Fruit fly (Drosophila melanogaster): ENCODE measurements around the gene CG33120.

Gene CG33120

dm6 chr2L:18881014-18881660 is 36.8 kb upstream of the CG33120 start, which contains the start of gene tup:
tup (minus strand) TSS chr2L:18881261.
- TF ChIP-seq CG10348 (GFP tag; IDR thresholded peaks at IDR 0.05) (no peak), EcR (GFP tag; optimal IDR thresholded peaks at IDR 0.05) (peak; percentile 70), fd96Ca (GFP tag; IDR thresholded peaks at IDR 0.05) (peak; percentile 28; the same call in 1 of the 3 replicates), CG4496 (GFP tag; IDR thresholded peaks at IDR 0.05) (peak; percentile 67; the same call in 2 of the 3 replicates), CG32121 (GFP tag; IDR thresholded peaks at IDR 0.05) (peak; percentile 33; the same call in 1 of the 2 replicates), Pif1A (GFP tag; optimal IDR thresholded peaks at IDR 0.05) (peak; percentile 16), D1 (tag; optimal IDR thresholded peaks at IDR 0.05) (peak; percentile 7), CG13204 (GFP tag; optimal IDR thresholded peaks at IDR 0.05) (peak; percentile 51), CG8301 (tag; optimal IDR thresholded peaks at IDR 0.05) (no peak)

DNA sequence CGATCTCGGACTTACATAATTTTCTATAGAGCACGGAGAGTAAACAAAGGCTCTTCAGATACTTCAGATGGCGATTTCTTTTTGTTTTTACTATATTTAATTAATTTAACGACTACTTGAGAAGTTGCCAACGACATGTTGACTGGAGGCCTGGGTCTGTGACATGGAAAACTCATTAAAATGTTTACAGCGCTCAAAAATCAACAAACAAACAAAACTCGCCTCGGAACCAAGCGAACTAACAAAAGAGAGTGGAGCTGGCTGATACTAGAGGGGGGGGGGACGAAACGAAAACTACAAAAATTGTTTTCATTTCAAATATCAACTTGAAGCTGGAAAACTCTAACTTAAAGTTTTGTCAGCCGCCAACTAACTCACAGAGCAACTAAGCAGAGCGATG is 34.1 kb upstream of the CG33120 start:
- no peak for TF ChIP-seq CG8301 (tag; optimal IDR thresholded peaks at IDR 0.05)
- no peak for TF ChIP-seq CG10348 (GFP tag; IDR thresholded peaks at IDR 0.05)
- no peak for TF ChIP-seq gl (tag; optimal IDR thresholded peaks at IDR 0.05)
- no peak for TF ChIP-seq CG4496 (GFP tag; IDR thresholded peaks at IDR 0.05)
- TF ChIP-seq CG9948 (tag; optimal IDR thresholded peaks at IDR 0.05) = no peak
- no peak for TF ChIP-seq CG8159 (tag; optimal IDR thresholded peaks at IDR 0.05)
- TF ChIP-seq Pif1B (GFP tag; optimal IDR thresholded peaks at IDR 0.05) = no peak
- TF ChIP-seq CG15710 (tag; optimal IDR thresholded peaks at IDR 0.05) = no peak
- no peak for TF ChIP-seq CG12605 (GFP tag; IDR thresholded peaks at IDR 0.05)
- no peak for TF ChIP-seq Pif1A (GFP tag; optimal IDR thresholded peaks at IDR 0.05)
- no peak for TF ChIP-seq CG13204 (GFP tag; optimal IDR thresholded peaks at IDR 0.05)
- TF ChIP-seq fd96Ca (GFP tag; IDR thresholded peaks at IDR 0.05) = no peak

DNA sequence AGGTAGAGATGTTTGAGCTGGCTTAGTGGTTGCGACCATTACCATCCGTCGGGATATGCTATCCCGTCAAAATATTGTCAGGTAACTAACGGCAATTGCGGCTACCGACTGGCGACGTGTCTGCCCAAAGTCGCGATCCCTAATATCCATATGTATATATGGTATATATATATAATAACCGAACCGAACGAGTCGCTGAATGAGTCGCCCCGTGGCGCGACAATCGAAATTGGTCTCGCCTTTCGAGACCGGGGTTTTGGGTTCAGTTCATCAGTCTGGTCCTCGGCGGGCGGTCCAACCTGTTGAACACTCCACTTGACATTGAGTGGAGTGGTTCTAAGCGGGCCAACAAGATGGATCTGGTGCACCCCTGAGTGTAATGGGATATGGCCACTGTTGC is 30.8 kb upstream of the CG33120 start:
- no peak for TF ChIP-seq CG4496 (GFP tag; IDR thresholded peaks at IDR 0.05)
- TF ChIP-seq fd96Ca (GFP tag; IDR thresholded peaks at IDR 0.05) = no peak
- TF ChIP-seq Snoo (tag; optimal IDR thresholded peaks at IDR 0.05) = no peak
- TF ChIP-seq CG9948 (tag; optimal IDR thresholded peaks at IDR 0.05) = no peak
- TF ChIP-seq EcR (GFP tag; optimal IDR thresholded peaks at IDR 0.05) = no peak
- no peak for TF ChIP-seq CG10348 (GFP tag; IDR thresholded peaks at IDR 0.05)
- no peak for TF ChIP-seq Pif1B (GFP tag; optimal IDR thresholded peaks at IDR 0.05)

DNA sequence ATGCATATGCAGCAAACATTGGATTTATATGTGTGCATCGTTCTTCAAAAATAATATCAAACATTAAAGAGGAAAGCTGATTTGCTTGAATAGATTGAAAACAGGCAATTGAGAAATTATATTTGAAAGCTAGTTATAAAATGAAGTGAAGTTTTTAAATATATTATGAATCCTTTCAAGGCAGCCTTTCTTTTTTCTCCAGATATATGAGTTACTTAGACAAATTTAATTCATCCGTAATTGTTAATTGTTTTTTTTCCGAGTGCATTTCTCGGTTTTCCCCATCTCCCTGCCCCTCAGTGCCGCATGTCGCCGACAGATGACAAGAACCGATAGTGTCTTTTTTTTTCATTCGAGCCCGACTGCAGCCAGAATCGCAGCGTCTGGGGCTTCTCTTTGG is 27.4 kb upstream of the CG33120 start:
- TF ChIP-seq Ets98B (GFP tag; IDR thresholded peaks at IDR 0.05) (no peak), CG34367 (tag; optimal IDR thresholded peaks at IDR 0.05) (peak; percentile 2)

DNA sequence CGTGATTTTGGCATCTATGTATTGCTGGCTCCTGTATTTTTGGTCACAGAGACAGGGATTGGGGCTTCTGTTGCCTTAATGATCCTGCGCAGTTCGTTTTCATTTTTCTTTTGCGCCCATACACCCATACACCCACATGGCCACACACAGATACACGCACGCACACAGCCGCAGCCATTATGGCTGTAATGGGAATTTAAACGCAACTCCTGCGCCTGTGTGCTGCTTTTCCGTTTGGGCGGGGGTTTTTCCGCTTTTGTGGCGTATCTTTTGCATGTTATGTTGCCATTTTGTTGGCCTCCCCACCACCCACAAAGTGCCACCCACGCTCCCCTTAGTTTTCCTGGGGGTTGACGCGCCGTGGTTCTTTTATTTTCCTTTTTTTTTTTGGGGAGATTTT is 23.4 kb upstream of the CG33120 start:
- TF ChIP-seq CG10348 (GFP tag; IDR thresholded peaks at IDR 0.05) (no peak), CG9948 (tag; optimal IDR thresholded peaks at IDR 0.05) (no peak), EcR (GFP tag; optimal IDR thresholded peaks at IDR 0.05) (no peak), CG8159 (tag; optimal IDR thresholded peaks at IDR 0.05) (no peak), Snoo (tag; optimal IDR thresholded peaks at IDR 0.05) (no peak), Ets98B (GFP tag; IDR thresholded peaks at IDR 0.05) (no peak), gl (tag; optimal IDR thresholded peaks at IDR 0.05) (no peak), rn (GFP tag; IDR thresholded peaks at IDR 0.05) (no peak), CG34367 (tag; optimal IDR thresholded peaks at IDR 0.05) (no peak)

DNA sequence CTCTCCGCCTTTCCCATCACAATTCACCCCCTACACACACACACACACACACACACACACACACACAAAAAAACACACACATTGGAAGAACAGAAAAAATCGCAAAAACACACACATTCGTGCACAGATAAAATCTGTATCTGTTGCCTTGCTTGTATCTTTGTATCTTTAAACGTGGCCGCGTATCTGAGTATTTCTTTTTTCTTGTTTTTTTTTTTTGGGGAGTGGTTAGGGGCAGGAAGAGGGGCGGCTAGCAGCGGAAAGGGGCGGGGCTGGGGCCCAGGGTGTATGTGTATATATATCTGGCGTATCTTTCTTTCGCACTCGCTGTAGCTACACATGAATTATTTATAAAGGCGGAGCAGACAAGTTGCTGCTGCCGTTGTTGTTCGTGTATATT is 22.2 kb upstream of the CG33120 start:
- TF ChIP-seq CG4496 (GFP tag; IDR thresholded peaks at IDR 0.05) (peak; percentile 33; the same call in 1 of the 3 replicates), D1 (tag; optimal IDR thresholded peaks at IDR 0.05) (no peak), CG8301 (tag; optimal IDR thresholded peaks at IDR 0.05) (no peak), CG34367 (tag; optimal IDR thresholded peaks at IDR 0.05) (peak; percentile 15), Snoo (tag; optimal IDR thresholded peaks at IDR 0.05) (peak; percentile 20), Ets98B (GFP tag; IDR thresholded peaks at IDR 0.05) (0 out of 2 replicates have a peak, but pooled peaks have one; percentile 11), gl (tag; optimal IDR thresholded peaks at IDR 0.05) (peak; percentile 3), rn (GFP tag; IDR thresholded peaks at IDR 0.05) (no peak)

DNA sequence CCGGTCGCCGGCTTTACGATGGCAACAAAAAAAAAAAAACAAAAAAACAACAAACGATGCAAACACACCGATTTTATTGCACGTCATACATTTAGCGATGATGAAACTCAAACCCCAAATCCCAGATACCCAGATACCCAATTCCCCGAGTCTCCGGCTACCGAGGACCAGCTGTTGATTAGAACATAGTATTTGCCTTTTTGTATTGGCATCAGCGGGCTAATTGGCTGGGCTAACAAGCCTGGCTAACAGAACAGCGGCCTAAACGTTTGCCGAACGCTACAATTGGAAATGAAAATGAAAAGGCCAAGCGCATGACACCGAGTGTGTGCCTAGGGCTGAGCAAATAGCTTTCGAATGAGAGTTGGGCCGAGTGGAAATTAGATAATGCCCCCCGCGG is 20.6 kb upstream of the CG33120 start:
- no peak for TF ChIP-seq CG8301 (tag; optimal IDR thresholded peaks at IDR 0.05)
- TF ChIP-seq CG13204 (GFP tag; optimal IDR thresholded peaks at IDR 0.05) = no peak
- TF ChIP-seq rn (GFP tag; IDR thresholded peaks at IDR 0.05) = no peak
- TF ChIP-seq Ets98B (GFP tag; IDR thresholded peaks at IDR 0.05) = no peak
- TF ChIP-seq Pif1A (GFP tag; optimal IDR thresholded peaks at IDR 0.05) = no peak
- TF ChIP-seq CG4496 (GFP tag; IDR thresholded peaks at IDR 0.05) = no peak
- TF ChIP-seq CG8159 (tag; optimal IDR thresholded peaks at IDR 0.05) = no peak
- no peak for TF ChIP-seq EcR (GFP tag; optimal IDR thresholded peaks at IDR 0.05)
- TF ChIP-seq Snoo (tag; optimal IDR thresholded peaks at IDR 0.05) = no peak
- TF ChIP-seq CG12605 (GFP tag; IDR thresholded peaks at IDR 0.05) = no peak
- no peak for TF ChIP-seq CG32121 (GFP tag; IDR thresholded peaks at IDR 0.05)
- TF ChIP-seq CG15710 (tag; optimal IDR thresholded peaks at IDR 0.05) = no peak
- TF ChIP-seq CG34367 (tag; optimal IDR thresholded peaks at IDR 0.05) = no peak
- no peak for TF ChIP-seq CG10348 (GFP tag; IDR thresholded peaks at IDR 0.05)
- no peak for TF ChIP-seq CG9948 (tag; optimal IDR thresholded peaks at IDR 0.05)
- TF ChIP-seq CG17806 (tag; optimal IDR thresholded peaks at IDR 0.05) = no peak
- TF ChIP-seq Pif1B (GFP tag; optimal IDR thresholded peaks at IDR 0.05) = no peak
- no peak for TF ChIP-seq D1 (tag; optimal IDR thresholded peaks at IDR 0.05)
- no peak for TF ChIP-seq gl (tag; optimal IDR thresholded peaks at IDR 0.05)
- no peak for TF ChIP-seq fd96Ca (GFP tag; IDR thresholded peaks at IDR 0.05)
